Worm (Caenorhabditis elegans): ENCODE data around the gene ndua-12.
"Not testable (repeated sequence)": the region's sequence is repeated elsewhere in the genome, so short reads cannot be mapped to it uniquely, and the experiment has no call there.

The ndua-12 gene

ce11 chrIV:2755472-2755871, 35.8 kb upstream of the ndua-12 start:
- TF ChIP-seq mdt-29 (GFP tag; IDR thresholded peaks at IDR 0.05) (peak; percentile 91), snpc-1.2 (GFP tag; IDR thresholded peaks at IDR 0.05) (0 out of 2 replicates have a peak, but pooled peaks have one; percentile 51), ctbp-1 (GFP tag; IDR thresholded peaks at IDR 0.05) (peak; percentile 64), lin-38 (GFP tag; IDR thresholded peaks at IDR 0.05) (peak; percentile 43; the same call in 1 of the 2 replicates), Y105C5A.15 (GFP tag; IDR thresholded peaks at IDR 0.05) (peak; percentile 79; the same call in 1 of the 2 replicates), pha-4 (GFP tag; IDR thresholded peaks at IDR 0.05) (peak; percentile 65), madf-5 (GFP tag; IDR thresholded peaks at IDR 0.05) (peak in 1 of 2 experiments; percentile 46; a peak in 1 of 4 replicates)
- TF ChIP-seq pha-4 (tag; optimal IDR thresholded peaks at IDR 0.05): not testable (repeated sequence)

- TF ChIP-seq daf-12 (tag; optimal IDR thresholded peaks at IDR 0.05) (no peak), lin-29 (GFP tag; IDR thresholded peaks at IDR 0.05) (no peak), nhr-76 (tag; optimal IDR thresholded peaks at IDR 0.05) (no peak), ceh-44 (GFP tag; IDR thresholded peaks at IDR 0.05) (no peak), ceh-82 (tag; optimal IDR thresholded peaks at IDR 0.05) (no peak), ceh-20 (GFP tag; IDR thresholded peaks at IDR 0.05) (no peak), dve-1 (tag; optimal IDR thresholded peaks at IDR 0.05; ENCODE audit: insufficient read depth) (no peak), nhr-41 (GFP tag; IDR thresholded peaks at IDR 0.05) (no peak), madf-9 (GFP tag; conservative IDR thresholded peaks at IDR 0.05) (no peak), nhr-10 (tag; optimal IDR thresholded peaks at IDR 0.05) (no peak), Y75B8A.6 (GFP tag; IDR thresholded peaks at IDR 0.05) (no peak), zfp-3 (GFP tag; conservative IDR thresholded peaks at IDR 0.05) (no peak), F49E8.2 (tag; optimal IDR thresholded peaks at IDR 0.05; ENCODE audit: borderline replicate concordance) (no peak), fkh-10 (GFP tag; optimal IDR thresholded peaks at IDR 0.05) (no peak), daf-16 (GFP tag; optimal IDR thresholded peaks at IDR 0.05) (no peak), daf-16 (tag; optimal IDR thresholded peaks at IDR 0.05) (no peak), spr-3 (GFP tag; optimal IDR thresholded peaks at IDR 0.05) (no peak), lsy-2 (tag; optimal IDR thresholded peaks at IDR 0.05) (no peak), lin-39 (tag; optimal IDR thresholded peaks at IDR 0.05) (no peak), nhr-77 (tag; optimal IDR thresholded peaks at IDR 0.05) (no peak), dpl-1 (GFP tag; optimal IDR thresholded peaks at IDR 0.05) (no peak)
Measured at ce11 chrIV:2753541-2753940, 33.9 kb upstream of the ndua-12 start.

DNA sequence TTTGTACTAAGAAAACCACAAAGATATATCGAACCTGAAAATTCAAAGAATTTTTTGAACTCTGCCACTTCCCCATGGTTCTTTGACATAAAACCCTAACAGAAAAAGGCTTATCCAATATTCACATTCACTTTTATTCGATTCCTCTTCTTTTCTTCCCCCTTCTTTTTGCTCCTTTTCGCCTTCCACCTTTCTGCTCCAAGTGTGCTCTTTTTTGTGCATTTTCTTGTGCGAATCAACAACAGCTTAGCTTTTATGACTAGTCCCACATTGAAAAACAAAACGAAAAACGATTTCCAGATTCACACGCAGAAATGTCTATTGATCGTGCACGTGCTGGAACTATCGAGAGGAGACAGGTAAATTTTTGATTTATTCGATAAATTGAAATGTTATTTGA, 31.9 kb upstream of the ndua-12 start, which contains the start of gene Y54G2A.41:
Y54G2A.41 (plus strand) TSS at position 301 of the 400 bp plus-strand sequence.
- TF ChIP-seq ama-1 (optimal IDR thresholded peaks at IDR 0.05): no peak
- no peak for TF ChIP-seq zag-1 (tag; optimal IDR thresholded peaks at IDR 0.05)
- TF ChIP-seq unc-130 (GFP tag; optimal IDR thresholded peaks at IDR 0.05): no peak
- no peak for TF ChIP-seq ceh-32 (tag; optimal IDR thresholded peaks at IDR 0.05; ENCODE audit: poor library complexity)
- TF ChIP-seq zip-2 (tag; optimal IDR thresholded peaks at IDR 0.05): no peak
- no peak for TF ChIP-seq dpl-1 (GFP tag; optimal IDR thresholded peaks at IDR 0.05)
- TF ChIP-seq F10B5.3 (tag; optimal IDR thresholded peaks at IDR 0.05): no peak
- TF ChIP-seq mdt-29 (GFP tag; IDR thresholded peaks at IDR 0.05): no peak
- TF ChIP-seq lin-29 (GFP tag; IDR thresholded peaks at IDR 0.05): no peak
- no peak for TF ChIP-seq mep-1 (tag; optimal IDR thresholded peaks at IDR 0.05)
- no peak for TF ChIP-seq spr-1 (tag; optimal IDR thresholded peaks at IDR 0.05)
- TF ChIP-seq spr-3 (GFP tag; optimal IDR thresholded peaks at IDR 0.05): no peak
- no peak for TF ChIP-seq lim-7 (GFP tag; IDR thresholded peaks at IDR 0.05)
- TF ChIP-seq lin-39 (tag; optimal IDR thresholded peaks at IDR 0.05): no peak
- TF ChIP-seq Y75B8A.6 (GFP tag; IDR thresholded peaks at IDR 0.05): no peak
- no peak for TF ChIP-seq saeg-2 (GFP tag; IDR thresholded peaks at IDR 0.05)
- no peak for TF ChIP-seq pha-4 (GFP tag; IDR thresholded peaks at IDR 0.05)
- TF ChIP-seq pha-4 (tag; optimal IDR thresholded peaks at IDR 0.05): no peak
- TF ChIP-seq snpc-4 (tag; optimal IDR thresholded peaks at IDR 0.05): no peak

Data from whole organism, L4 larva.